Fruit fly (Drosophila melanogaster): ENCODE results near the gene CG14050.

DNA sequence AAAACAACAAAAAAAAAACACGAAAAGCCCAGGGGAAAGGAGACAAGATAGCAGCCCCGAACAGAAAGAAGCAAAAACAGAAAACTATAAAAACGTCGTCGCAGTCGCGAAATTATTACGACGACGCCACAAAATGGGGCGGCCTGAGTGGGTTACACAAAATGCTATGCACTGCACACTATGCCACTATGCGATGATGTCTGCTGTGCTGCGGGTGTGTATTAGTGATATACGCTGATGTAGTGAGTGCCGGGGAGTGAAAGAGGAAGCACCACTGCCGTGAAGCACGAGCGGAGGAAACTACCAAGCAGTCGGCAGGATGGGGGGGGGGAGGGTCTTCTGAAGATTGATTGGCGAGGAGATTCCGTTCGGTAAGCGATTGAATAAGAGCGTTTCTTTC, 39.0 kb downstream of the CG14050 start:
- TF ChIP-seq Hr96 (GFP tag; optimal IDR thresholded peaks at IDR 0.05) (no peak), CG1620 (GFP tag; optimal IDR thresholded peaks at IDR 0.05) (no peak), CG7045 (GFP tag; optimal IDR thresholded peaks at IDR 0.05) (no peak), cnc (optimal IDR thresholded peaks at IDR 0.05) (no peak), kay (GFP tag; ENCODE audit: borderline replicate concordance) (no peak), cic (GFP tag; optimal IDR thresholded peaks at IDR 0.05) (no peak), CG33017 (tag; optimal IDR thresholded peaks at IDR 0.05) (no peak), ovo (GFP tag; optimal IDR thresholded peaks at IDR 0.05) (no peak)
